Fruit fly (Drosophila melanogaster) whole organism, embryonic: ENCODE results near the gene CG11350.
A peak's percentile ranks its signal among the peaks of the same experiment; 100 is the strongest.

Source experiments
- CG10274 ChIP-seq: fragments of 200-800 bp; sonication (Bioruptor generic); optimal IDR thresholded peaks from 3 replicates; lab custom pipeline; 2017; ENCODE audit warnings: missing biosample characterization, mild to moderate bottlenecking, missing genetic modification characterization
- CG11093 ChIP-seq: fragments of 200-800 bp; sonication (Bioruptor generic); IDR thresholded peaks from 3 replicates; pipeline ENCODE4 v1.3.6; 2022; ENCODE audit warnings: missing biosample characterization, missing genetic modification characterization
- CG12942 ChIP-seq: fragments of 200-800 bp; sonication (Bioruptor generic); optimal IDR thresholded peaks from 3 replicates; lab custom pipeline; 2016; ENCODE audit warnings: missing biosample characterization, missing genetic modification characterization
- CG14441 ChIP-seq: fragments of 200-800 bp; sonication (Bioruptor generic); IDR thresholded peaks from 2 replicates; pipeline ENCODE4 v1.3.6; 2022; ENCODE audit warnings: missing biosample characterization, missing genetic modification characterization
- CG15696 ChIP-seq: fragments of 200-800 bp; sonication (Bioruptor generic); optimal IDR thresholded peaks from 2 replicates; lab custom pipeline; 2019; ENCODE audit warnings: missing biosample characterization, mild to moderate bottlenecking, missing genetic modification characterization, moderate library complexity
- CG34422 ChIP-seq: fragments of 200-800 bp; sonication (Bioruptor generic); IDR thresholded peaks from 3 replicates; pipeline ENCODE4 v1.3.6; 2022; ENCODE audit warnings: missing biosample characterization, missing genetic modification characterization
- CG7963 ChIP-seq: fragments of 200-800 bp; sonication (Bioruptor generic); IDR thresholded peaks from 3 replicates; pipeline ENCODE4 v1.3.6; 2022; ENCODE audit warnings: missing biosample characterization, missing genetic modification characterization; ENCODE audit not compliant: partially characterized antibody
- CG8359 ChIP-seq: fragments of 200-800 bp; sonication (Bioruptor generic); optimal IDR thresholded peaks from 2 replicates; lab custom pipeline; 2017; ENCODE audit warnings: missing biosample characterization, mild to moderate bottlenecking, missing genetic modification characterization, borderline replicate concordance
- Chrac-16 ChIP-seq: fragments of 200-800 bp; sonication (Bioruptor generic); optimal IDR thresholded peaks from 3 replicates; lab custom pipeline; 2016; ENCODE audit warnings: missing biosample characterization, missing genetic modification characterization
- D ChIP-seq, 2 experiments: fragments of 200-800 bp in 1 of 2; fragments of >200 bp in 1 of 2; sonication (Bioruptor generic) in 1 of 2; optimal IDR thresholded peaks; 2 replicates in 1 of 2; 3 replicates in 1 of 2; lab custom pipeline; 2017; ENCODE audit warnings: mild to moderate bottlenecking in 1 of 2, missing biosample characterization in 1 of 2, missing genetic modification characterization in 1 of 2, missing genetic modification reagents in 1 of 2
- Deaf1 ChIP-seq: fragments of 200-800 bp; optimal IDR thresholded peaks from 3 replicates; lab custom pipeline; 2019; ENCODE audit warnings: missing biosample characterization, mild to moderate bottlenecking, missing genetic modification characterization, moderate library complexity
- Dll ChIP-seq: fragments of 200-800 bp; sonication (Bioruptor generic); IDR thresholded peaks from 4 replicates; pipeline ENCODE4 v1.3.6; 2022; ENCODE audit warnings: missing biosample characterization, missing genetic modification characterization; ENCODE audit not compliant: partially characterized antibody
- Doc2 ChIP-seq: fragments of 200-800 bp; sonication (Bioruptor generic); IDR thresholded peaks from 2 replicates; pipeline ENCODE4 v1.3.6; 2022; ENCODE audit warnings: missing biosample characterization, missing genetic modification characterization
- E2f2 ChIP-seq: fragments of 200-800 bp; sonication (Bioruptor generic); IDR thresholded peaks from 2 replicates; pipeline ENCODE4 v1.3.6; 2022; ENCODE audit warnings: missing biosample characterization, missing genetic modification characterization
- H15 ChIP-seq: fragments of 200-800 bp; sonication (Bioruptor generic); IDR thresholded peaks from 3 replicates; pipeline ENCODE4 v1.3.6; 2022; ENCODE audit warnings: missing biosample characterization, missing genetic modification characterization
- Neu2 ChIP-seq: fragments of 200-800 bp; sonication (Bioruptor generic); optimal IDR thresholded peaks from 3 replicates; lab custom pipeline; 2016; ENCODE audit warnings: missing biosample characterization, missing genetic modification characterization, borderline replicate concordance
- Rfx ChIP-seq: fragments of 200-800 bp; sonication (Bioruptor generic); IDR thresholded peaks from 2 replicates; pipeline ENCODE4 v1.3.6; 2022; ENCODE audit warnings: missing biosample characterization, missing genetic modification characterization
- abd-A ChIP-seq: fragments of 200-800 bp; sonication (Bioruptor generic); optimal IDR thresholded peaks from 3 replicates; lab custom pipeline; 2019; ENCODE audit warnings: missing biosample characterization, mild to moderate bottlenecking, missing genetic modification characterization, moderate library complexity
- bsh ChIP-seq, 2 experiments: fragments of 200-800 bp; sonication (Bioruptor generic); optimal IDR thresholded peaks; 2 replicates each; lab custom pipeline; 2017 to 2018; ENCODE audit warnings: mild to moderate bottlenecking in 2 of 2, missing biosample characterization in 2 of 2, missing genetic modification characterization in 2 of 2, moderate library complexity in 1 of 2
- chinmo ChIP-seq: fragments of 200-800 bp; sonication (Bioruptor generic); IDR thresholded peaks from 4 replicates; pipeline ENCODE4 v1.3.6; 2022; ENCODE audit warnings: missing biosample characterization, missing genetic modification characterization; ENCODE audit not compliant: partially characterized antibody
- crol ChIP-seq: fragments of 200-800 bp; sonication (Bioruptor generic); IDR thresholded peaks from 2 replicates; pipeline ENCODE4 v1.3.6; 2022; ENCODE audit warnings: missing biosample characterization, missing genetic modification characterization
- da ChIP-seq: fragments of 200-800 bp; sonication (Bioruptor generic); optimal IDR thresholded peaks from 2 replicates; lab custom pipeline; 2016; ENCODE audit warnings: missing biosample characterization, missing genetic modification characterization
- dysf ChIP-seq: fragments of 200-800 bp; sonication (Bioruptor generic); IDR thresholded peaks from 3 replicates; pipeline ENCODE4 v1.3.6; 2022; ENCODE audit warnings: missing biosample characterization, missing genetic modification characterization
- jumu ChIP-seq: fragments of 200-800 bp; sonication (Bioruptor generic); optimal IDR thresholded peaks from 3 replicates; lab custom pipeline; 2016; ENCODE audit warnings: missing biosample characterization, missing genetic modification characterization
- lbe ChIP-seq: fragments of 200-800 bp; sonication (Bioruptor generic); optimal IDR thresholded peaks from 2 replicates; lab custom pipeline; 2016; ENCODE audit warnings: missing biosample characterization, mild to moderate bottlenecking, missing genetic modification characterization
- luna ChIP-seq: fragments of 200-800 bp; sonication (Bioruptor generic); optimal IDR thresholded peaks from 2 replicates; lab custom pipeline; 2016; ENCODE audit warnings: missing biosample characterization, missing genetic modification characterization
- nom ChIP-seq: fragments of 200-800 bp; sonication (Bioruptor generic); optimal IDR thresholded peaks from 2 replicates; lab custom pipeline; 2017; ENCODE audit warnings: missing biosample characterization, missing genetic modification characterization, mild to moderate bottlenecking, moderate library complexity, missing genetic modification reagents
- otp ChIP-seq: fragments of 200-800 bp; sonication (Bioruptor generic); IDR thresholded peaks from 3 replicates; pipeline ENCODE4, ENCODE4 v1.3.6; 2022; ENCODE audit warnings: missing biosample characterization, missing genetic modification characterization
- pan ChIP-seq, 4 experiments: fragments of >200 bp in 3 of 4; fragments of 200-800 bp in 1 of 4; sonication (Bioruptor generic) in 1 of 4; optimal IDR thresholded peaks in 3 of 4; IDR thresholded peaks in 1 of 4; 2 replicates each; pipeline versions ENCODE4 v1.3.6 to Lab custom; 2017 to 2022; ENCODE audit warnings: missing biosample characterization in 2 of 4, missing genetic modification characterization in 2 of 4, mixed read lengths in 1 of 4
- sna ChIP-seq: fragments of 200-800 bp; sonication (Bioruptor generic); IDR thresholded peaks from 2 replicates; pipeline ENCODE4 v1.3.6; 2022; ENCODE audit warnings: missing biosample characterization, missing genetic modification characterization; ENCODE audit not compliant: partially characterized antibody
- sqz ChIP-seq: fragments of 200-800 bp; sonication (Bioruptor generic); optimal IDR thresholded peaks from 3 replicates; lab custom pipeline; 2018; ENCODE audit warnings: missing biosample characterization, mild to moderate bottlenecking, missing genetic modification characterization

Gene CG11350

DNA sequence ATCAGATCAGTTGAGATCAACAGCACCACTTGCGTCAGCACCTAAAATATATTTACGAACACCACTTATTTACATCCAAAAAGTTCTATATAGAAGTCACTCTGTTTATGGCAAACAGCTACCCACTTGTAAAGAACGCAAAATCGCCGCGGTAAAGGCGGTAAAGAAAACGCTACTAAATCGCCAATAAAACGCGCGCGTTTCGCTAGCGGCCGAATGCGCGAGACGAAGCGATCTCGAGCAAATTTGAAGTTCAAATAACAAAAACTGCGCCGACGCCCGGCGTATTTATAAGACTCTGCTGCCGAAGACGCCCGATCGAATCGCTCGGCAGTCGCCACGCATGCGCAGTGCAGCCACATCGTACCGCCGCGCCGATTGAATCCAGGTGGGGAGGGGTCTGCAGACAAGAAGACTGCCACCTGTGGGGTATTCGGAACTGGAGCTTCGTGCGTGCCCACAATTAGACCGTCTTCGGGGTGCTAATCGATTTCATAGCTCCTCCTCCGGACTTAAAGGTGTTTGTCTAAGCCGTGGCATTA lies 8.2 kb downstream of the CG11350 start, which contains the start of gene CG13722:
Gene CG13722, minus strand, starts transcription at position 262 of the 542 bp plus-strand sequence.
- TF ChIP-seq CG10274 (GFP tag; lab: Kevin White, UChicago) (peak; percentile 13), H15 (GFP tag; lab: Robert Waterston, UW) (0 out of 3 replicates have a peak, but pooled peaks have one; percentile 34), Dll (0 out of 4 replicates have a peak, but pooled peaks have one; percentile 14), otp (GFP tag; lab: Robert Waterston, UW) (peak; percentile 65; the same call in 2 of the 3 replicates), Rfx (0 out of 2 replicates have a peak, but pooled peaks have one; percentile 18), sqz (GFP tag; lab: Kevin White, UChicago) (no peak), luna (GFP tag; lab: Kevin White, UChicago) (no peak), crol (0 out of 2 replicates have a peak, but pooled peaks have one; percentile 47), E2f2 (GFP tag; lab: Robert Waterston, UW) (0 out of 2 replicates have a peak, but pooled peaks have one; percentile 13), CG14441 (GFP tag; lab: Robert Waterston, UW) (peak; percentile 16; the same call in 1 of the 2 replicates), dysf (0 out of 3 replicates have a peak, but pooled peaks have one; percentile 14), nom (GFP tag; lab: Kevin White, UChicago) (peak; percentile 60), Deaf1 (tag; lab: Kevin White, UChicago) (peak; percentile 93), da (GFP tag; lab: Kevin White, UChicago) (no peak), CG15696 (no peak), CG7963 (0 out of 3 replicates have a peak, but pooled peaks have one; percentile 7), sna (GFP tag; lab: Robert Waterston, UW) (0 out of 2 replicates have a peak, but pooled peaks have one; percentile 18), pan (optimal IDR thresholded peaks at IDR 0.05; lab: Kevin White, UChicago) (no peak), pan (GFP tag; optimal IDR thresholded peaks at IDR 0.05 in 1 of 2, IDR thresholded peaks at IDR 0.05 in 1 of 2) (peak in 1 of 2 experiments; percentile 15), CG12942 (GFP tag; lab: Kevin White, UChicago) (no peak), CG11093 (GFP tag; lab: Robert Waterston, UW) (no peak), Neu2 (GFP tag; lab: Kevin White, UChicago) (no peak), CG34422 (GFP tag; lab: Robert Waterston, UW) (0 out of 3 replicates have a peak, but pooled peaks have one; percentile 15), abd-A (tag; lab: Kevin White, UChicago) (no peak), CG8359 (peak; percentile 99), chinmo (0 out of 4 replicates have a peak, but pooled peaks have one; percentile 64), Chrac-16 (GFP tag; lab: Kevin White, UChicago) (no peak)

DNA sequence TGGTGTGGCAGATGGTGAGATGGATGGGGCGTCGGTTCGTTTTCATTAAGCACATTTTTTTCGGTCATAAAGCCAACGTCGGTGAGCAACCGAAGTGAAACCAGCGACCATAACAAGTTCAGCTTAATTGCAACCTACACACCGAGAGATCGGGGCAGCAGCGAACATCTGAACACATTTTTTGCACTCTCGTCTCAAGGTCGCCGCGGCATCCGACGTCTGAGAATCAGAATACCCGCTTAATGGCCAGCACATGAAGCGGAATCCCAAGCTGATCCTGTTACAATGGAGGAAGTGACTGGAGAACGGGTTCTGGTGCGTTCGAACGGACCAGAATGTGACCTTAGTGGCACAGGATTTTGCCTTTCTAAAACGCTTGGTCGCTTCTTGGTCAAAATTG lies 11.0 kb downstream of the CG11350 start:
- peak; percentile 20; the same call in 1 of the 2 replicates for TF ChIP-seq Doc2 (GFP tag; lab: Robert Waterston, UW)
- TF ChIP-seq D (optimal IDR thresholded peaks at IDR 0.05; lab: Kevin White, UChicago): no peak
- TF ChIP-seq D (GFP tag; optimal IDR thresholded peaks at IDR 0.05; lab: Kevin White, UChicago): no peak

DNA sequence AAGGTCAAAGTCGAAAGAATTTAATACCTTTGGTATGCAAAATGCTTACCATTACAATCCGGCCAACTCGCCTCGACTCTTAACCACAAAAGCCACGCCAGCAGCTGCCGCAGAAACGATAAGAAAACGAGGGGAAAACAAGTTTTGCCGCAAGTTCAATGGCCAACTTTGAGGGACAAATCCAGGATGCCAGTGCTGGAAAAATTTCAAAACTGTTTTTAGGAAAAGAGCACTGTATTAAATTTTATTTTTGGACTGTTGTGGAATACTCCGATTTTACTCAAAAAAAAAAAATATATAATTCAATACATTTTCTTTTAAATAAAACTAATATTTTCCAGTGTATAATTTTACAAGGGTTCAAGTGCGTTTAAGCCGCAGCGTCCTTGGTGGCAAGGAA lies 12.0 kb downstream of the CG11350 start:
- peak in 1 of 2 experiments; percentile 49 for TF ChIP-seq bsh (GFP tag; optimal IDR thresholded peaks at IDR 0.05; lab: Kevin White, UChicago)
- no peak for TF ChIP-seq jumu (GFP tag; lab: Kevin White, UChicago)
- peak; percentile 62 for TF ChIP-seq lbe (GFP tag; lab: Kevin White, UChicago)
- TF ChIP-seq nom (GFP tag; lab: Kevin White, UChicago): peak; percentile 79

DNA sequence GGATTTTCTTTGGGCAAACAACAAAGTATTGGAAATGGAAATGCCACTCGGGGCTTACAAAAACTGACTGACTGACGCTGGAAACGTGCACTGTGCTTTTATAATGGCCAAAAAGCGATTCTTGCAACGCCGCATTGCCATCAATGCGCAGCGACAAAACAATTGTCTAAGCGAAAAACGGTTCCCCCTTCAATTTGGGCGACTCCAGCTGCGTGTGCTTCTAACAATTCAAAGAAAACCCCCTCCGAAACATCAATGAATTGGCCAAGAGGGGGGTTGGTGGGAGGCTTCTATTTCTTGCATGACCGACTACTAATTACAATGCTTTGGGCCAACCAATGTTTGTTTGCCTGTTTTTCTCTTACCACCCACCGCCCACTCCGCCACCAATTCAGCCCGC lies 15.1 kb downstream of the CG11350 start, which contains the start of gene CG13721:
Gene CG13721, minus strand, starts transcription at position 101 of the 400 bp plus-strand sequence.
- no peak for TF ChIP-seq bsh (GFP tag; optimal IDR thresholded peaks at IDR 0.05; lab: Kevin White, UChicago)
- TF ChIP-seq dysf: no peak
